Worm (Caenorhabditis elegans): ENCODE results near the gene T10B10.9.

T10B10.9 gene

ce11 chrX:15133180-15133579, 31.0 kb upstream of the T10B10.9 start:
- no peak for TF ChIP-seq ets-7 (tag; optimal IDR thresholded peaks at IDR 0.05)
- no peak for TF ChIP-seq aly-1 (tag; optimal IDR thresholded peaks at IDR 0.05)
- no peak for TF ChIP-seq pes-1 (GFP tag; IDR thresholded peaks at IDR 0.05)
- no peak for TF ChIP-seq ceh-13 (GFP tag; optimal IDR thresholded peaks at IDR 0.05)
- no peak for TF ChIP-seq tbx-11 (GFP tag; IDR thresholded peaks at IDR 0.05)
- TF ChIP-seq hnd-1 (tag; optimal IDR thresholded peaks at IDR 0.05), result no peak
- TF ChIP-seq tra-4 (tag; optimal IDR thresholded peaks at IDR 0.05), result no peak
- TF ChIP-seq tbx-37 (GFP tag; conservative IDR thresholded peaks at IDR 0.05), result no peak
- no peak for TF ChIP-seq sea-1 (GFP tag; conservative IDR thresholded peaks at IDR 0.05)
- no peak for TF ChIP-seq hmbx-1 (tag; optimal IDR thresholded peaks at IDR 0.05)
- TF ChIP-seq ceh-36 (tag; optimal IDR thresholded peaks at IDR 0.05), result no peak

ce11 chrX:15134941-15135340, 29.3 kb upstream of the T10B10.9 start:
- no peak for TF ChIP-seq F13C5.2 (tag; optimal IDR thresholded peaks at IDR 0.05)
- no peak for TF ChIP-seq hmbx-1 (tag; optimal IDR thresholded peaks at IDR 0.05)
- TF ChIP-seq ets-7 (tag; optimal IDR thresholded peaks at IDR 0.05), result no peak
- no peak for TF ChIP-seq tra-4 (tag; optimal IDR thresholded peaks at IDR 0.05)
- TF ChIP-seq sea-1 (GFP tag; conservative IDR thresholded peaks at IDR 0.05), result no peak
- TF ChIP-seq scrt-1 (GFP tag; IDR thresholded peaks at IDR 0.05), result no peak
- TF ChIP-seq tbx-37 (GFP tag; conservative IDR thresholded peaks at IDR 0.05), result no peak
- TF ChIP-seq hnd-1 (tag; optimal IDR thresholded peaks at IDR 0.05), result no peak
- TF ChIP-seq ceh-13 (GFP tag; optimal IDR thresholded peaks at IDR 0.05), result no peak
- TF ChIP-seq pes-1 (GFP tag; IDR thresholded peaks at IDR 0.05), result no peak
- TF ChIP-seq B0310.2 (tag; optimal IDR thresholded peaks at IDR 0.05), result no peak
- no peak for TF ChIP-seq ceh-36 (tag; optimal IDR thresholded peaks at IDR 0.05)
- no peak for TF ChIP-seq flt-1 (GFP tag; IDR thresholded peaks at IDR 0.05)

ce11 chrX:15146415-15147210, 17.6 kb upstream of the T10B10.9 start:
- TF ChIP-seq tbx-11 (GFP tag; IDR thresholded peaks at IDR 0.05) (no peak), flt-1 (GFP tag; IDR thresholded peaks at IDR 0.05) (0 out of 2 replicates have a peak, but pooled peaks have one; percentile 49), pes-1 (GFP tag; IDR thresholded peaks at IDR 0.05) (peak; percentile 69), ceh-36 (tag; optimal IDR thresholded peaks at IDR 0.05) (no peak)

ce11 chrX:15147640-15148039, 16.6 kb upstream of the T10B10.9 start, which contains the start of gene unc-7:
unc-7 (minus strand) TSS chrX:15147740.
- TF ChIP-seq tbx-37 (GFP tag; conservative IDR thresholded peaks at IDR 0.05), result no peak
- no peak for TF ChIP-seq tra-4 (tag; optimal IDR thresholded peaks at IDR 0.05)
- TF ChIP-seq ets-7 (tag; optimal IDR thresholded peaks at IDR 0.05), result no peak
- no peak for TF ChIP-seq tbx-11 (GFP tag; IDR thresholded peaks at IDR 0.05)
- no peak for TF ChIP-seq ceh-13 (GFP tag; optimal IDR thresholded peaks at IDR 0.05)
- no peak for TF ChIP-seq pes-1 (GFP tag; IDR thresholded peaks at IDR 0.05)
- no peak for TF ChIP-seq hnd-1 (tag; optimal IDR thresholded peaks at IDR 0.05)
- TF ChIP-seq sea-1 (GFP tag; conservative IDR thresholded peaks at IDR 0.05), result no peak
- TF ChIP-seq ama-1 (optimal IDR thresholded peaks at IDR 0.05), result no peak
- TF ChIP-seq hmbx-1 (tag; optimal IDR thresholded peaks at IDR 0.05), result no peak
- no peak for TF ChIP-seq scrt-1 (GFP tag; IDR thresholded peaks at IDR 0.05)
- no peak for TF ChIP-seq ceh-36 (tag; optimal IDR thresholded peaks at IDR 0.05)
- TF ChIP-seq flt-1 (GFP tag; IDR thresholded peaks at IDR 0.05), result no peak
- TF ChIP-seq hmg-4 (GFP tag; optimal IDR thresholded peaks at IDR 0.05), result no peak
- TF ChIP-seq aly-1 (tag; optimal IDR thresholded peaks at IDR 0.05), result no peak
- TF ChIP-seq F13C5.2 (tag; optimal IDR thresholded peaks at IDR 0.05), result no peak
- no peak for TF ChIP-seq B0310.2 (tag; optimal IDR thresholded peaks at IDR 0.05)

ce11 chrX:15148389-15148788, 15.8 kb upstream of the T10B10.9 start:
- TF ChIP-seq hmbx-1 (tag; optimal IDR thresholded peaks at IDR 0.05) (no peak), B0310.2 (tag; optimal IDR thresholded peaks at IDR 0.05) (no peak), ceh-13 (GFP tag; optimal IDR thresholded peaks at IDR 0.05) (no peak), ama-1 (optimal IDR thresholded peaks at IDR 0.05) (no peak)

ce11 chrX:15148831-15149230, 15.4 kb upstream of the T10B10.9 start:
- no peak for TF ChIP-seq sea-1 (GFP tag; conservative IDR thresholded peaks at IDR 0.05)
- no peak for TF ChIP-seq tra-4 (tag; optimal IDR thresholded peaks at IDR 0.05)
- no peak for TF ChIP-seq flt-1 (GFP tag; IDR thresholded peaks at IDR 0.05)
- TF ChIP-seq B0310.2 (tag; optimal IDR thresholded peaks at IDR 0.05), result no peak
- TF ChIP-seq tbx-11 (GFP tag; IDR thresholded peaks at IDR 0.05), result no peak

ce11 chrX:15155054-15155453, 9.2 kb upstream of the T10B10.9 start:
- TF ChIP-seq hnd-1 (tag; optimal IDR thresholded peaks at IDR 0.05) (no peak), ama-1 (optimal IDR thresholded peaks at IDR 0.05) (no peak), pes-1 (GFP tag; IDR thresholded peaks at IDR 0.05) (no peak), tra-4 (tag; optimal IDR thresholded peaks at IDR 0.05) (no peak), scrt-1 (GFP tag; IDR thresholded peaks at IDR 0.05) (no peak), ceh-36 (tag; optimal IDR thresholded peaks at IDR 0.05) (no peak)

- no peak for TF ChIP-seq F13C5.2 (tag; optimal IDR thresholded peaks at IDR 0.05)
Measured at ce11 chrX:15157854-15158253, 6.4 kb upstream of the T10B10.9 start.

All from whole organism, early embryonic.